Worm (Caenorhabditis elegans) whole organism, L1 larva: Measurements from ENCODE around the gene C32D5.7.

ENCODE experiments used
- egl-27 ChIP-seq, 2 experiments: fragments of 150-350 bp in 1 of 2; sonication (generic microtip); optimal IDR thresholded peaks; 3 replicates each; lab custom pipeline; 2017 to 2018; ENCODE audit warnings: missing biosample characterization in 2 of 2, missing genetic modification characterization in 2 of 2, missing genetic modification reagents in 2 of 2
- jun-1 ChIP-seq: fragments of 150-350 bp; optimal IDR thresholded peaks from 2 replicates; lab custom pipeline; 2014; ENCODE audit warnings: missing biosample characterization, missing genetic modification reagents, missing genetic modification characterization
- lsy-2 ChIP-seq, 2 experiments: fragments of 150-350 bp; optimal IDR thresholded peaks; 2 replicates each; lab custom pipeline; 2014; ENCODE audit warnings: missing biosample characterization in 2 of 2, missing genetic modification characterization in 2 of 2
- nhr-90 ChIP-seq: sonication (generic microtip); optimal IDR thresholded peaks from 2 replicates; lab custom pipeline; 2016; ENCODE audit warnings: mild to moderate bottlenecking, missing genetic modification characterization, missing compliant biosample characterization; ENCODE audit not compliant: poor library complexity
- unc-130 ChIP-seq: fragments of 150-350 bp; optimal IDR thresholded peaks from 2 replicates; lab custom pipeline; 2017; ENCODE audit warnings: missing biosample characterization, missing genetic modification characterization, inconsistent platforms

DNA sequence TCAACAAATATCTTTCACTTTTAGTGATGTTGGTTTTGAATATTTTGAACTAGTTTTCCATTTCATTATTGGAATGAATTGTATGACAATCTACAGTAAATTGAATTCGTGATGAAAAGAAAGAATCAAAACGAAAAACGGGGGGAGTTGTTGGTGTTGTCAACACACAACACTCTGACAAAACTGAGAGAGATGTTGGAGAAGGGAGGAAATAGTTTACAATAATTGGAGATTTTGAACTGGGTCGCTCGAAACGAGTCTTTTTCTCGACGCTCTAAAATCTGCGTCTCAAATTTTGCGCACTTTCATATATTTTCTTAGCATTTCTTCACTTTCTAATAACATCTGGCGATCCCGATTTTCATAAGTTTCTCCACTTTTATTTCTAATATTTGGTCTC is 4.0 kb upstream of the C32D5.7 start, which contains the start of gene txt-18:
- no peak for TF ChIP-seq unc-130 (tag; lab: Kevin White, UChicago)
- TF ChIP-seq egl-27 (tag; optimal IDR thresholded peaks at IDR 0.05; lab: Kevin White, UChicago) = no peak
- TF ChIP-seq lsy-2 (tag; optimal IDR thresholded peaks at IDR 0.05; lab: Kevin White, UChicago) = peak in 1 of 2 experiments; percentile 59
- no peak for TF ChIP-seq nhr-90 (tag; lab: Kevin White, UChicago)
- TF ChIP-seq jun-1 (tag; lab: Kevin White, UChicago) = no peak
